Worm (Caenorhabditis elegans) whole organism, late embryonic: ENCODE measurements around the gene C17A2.7.

Experiments
- C08G9.2 ChIP-seq: sonication (generic microtip); optimal IDR thresholded peaks from 2 replicates; lab custom pipeline; 2016; ENCODE audit warnings: mild to moderate bottlenecking, missing genetic modification characterization, moderate library complexity, missing compliant biosample characterization
- C38D4.7 ChIP-seq: fragments of 200-800 bp; sonication (Bioruptor generic); optimal IDR thresholded peaks from 2 replicates; lab custom pipeline; 2018; ENCODE audit warnings: mild to moderate bottlenecking, missing genetic modification characterization, moderate library complexity, missing compliant biosample characterization
- F13H6.1 ChIP-seq: sonication (generic microtip); optimal IDR thresholded peaks from 2 replicates; lab custom pipeline; 2016; ENCODE audit warnings: missing genetic modification characterization, missing compliant biosample characterization
- K09A11.1 ChIP-seq: sonication (generic microtip); optimal IDR thresholded peaks from 2 replicates; lab custom pipeline; 2017; ENCODE audit warnings: antibody characterized with exemption, mild to moderate bottlenecking, missing genetic modification characterization, missing compliant biosample characterization; ENCODE audit not compliant: insufficient read depth
- T23F11.4 ChIP-seq: fragments of 200-800 bp; sonication (Bioruptor generic); optimal IDR thresholded peaks from 2 replicates; lab custom pipeline; 2018; ENCODE audit warnings: mild to moderate bottlenecking, missing genetic modification characterization, missing compliant biosample characterization
- ama-1 ChIP-seq: fragments of 150-350 bp; optimal IDR thresholded peaks from 2 replicates; lab custom pipeline; 2014
- ceh-18 ChIP-seq: sonication (generic microtip); optimal IDR thresholded peaks from 2 replicates; lab custom pipeline; 2016; ENCODE audit warnings: missing genetic modification characterization, missing compliant biosample characterization
- ceh-19 ChIP-seq: fragments of 200-800 bp; sonication (Bioruptor generic); optimal IDR thresholded peaks from 2 replicates; lab custom pipeline; 2018; ENCODE audit warnings: mild to moderate bottlenecking, missing genetic modification characterization, missing compliant biosample characterization
- ceh-2 ChIP-seq: sonication (generic microtip); optimal IDR thresholded peaks from 2 replicates; lab custom pipeline; 2016; ENCODE audit warnings: missing genotype, missing genetic modification characterization, missing compliant biosample characterization
- ceh-22 ChIP-seq: sonication (generic microtip); optimal IDR thresholded peaks from 2 replicates; lab custom pipeline; 2017; ENCODE audit warnings: missing biosample characterization, missing genetic modification characterization
- ceh-30 ChIP-seq: fragments of 150-350 bp; optimal IDR thresholded peaks from 2 replicates; lab custom pipeline; 2014; ENCODE audit warnings: missing biosample characterization, missing genetic modification characterization
- ceh-31 ChIP-seq: sonication (generic microtip); optimal IDR thresholded peaks from 2 replicates; lab custom pipeline; 2016; ENCODE audit warnings: missing genetic modification characterization, missing compliant biosample characterization
- ceh-45 ChIP-seq: fragments of 200-800 bp; sonication (Bioruptor generic); IDR thresholded peaks from 2 replicates; pipeline ENCODE4 v1.3.6; 2022; ENCODE audit warnings: missing genetic modification reagents, missing genetic modification characterization, missing compliant biosample characterization
- ceh-48 ChIP-seq: sonication (generic microtip); optimal IDR thresholded peaks from 2 replicates; lab custom pipeline; 2016; ENCODE audit warnings: missing genetic modification characterization, inconsistent platforms, missing compliant biosample characterization
- ceh-6 ChIP-seq: fragments of 200-800 bp; sonication (Bioruptor generic); optimal IDR thresholded peaks from 2 replicates; lab custom pipeline; 2018; ENCODE audit warnings: mild to moderate bottlenecking, missing genetic modification characterization, missing compliant biosample characterization
- ceh-9 ChIP-seq: sonication (generic microtip); optimal IDR thresholded peaks from 2 replicates; lab custom pipeline; 2016; ENCODE audit warnings: mild to moderate bottlenecking, missing genetic modification characterization, inconsistent platforms, missing compliant biosample characterization
- che-1 ChIP-seq: sonication (generic microtip); optimal IDR thresholded peaks from 2 replicates; lab custom pipeline; 2016; ENCODE audit warnings: mild to moderate bottlenecking, missing genetic modification characterization, missing compliant biosample characterization
- dmd-4 ChIP-seq: sonication (generic microtip); optimal IDR thresholded peaks from 2 replicates; lab custom pipeline; 2016; ENCODE audit warnings: borderline replicate concordance, missing genetic modification characterization, missing compliant biosample characterization
- elt-2 ChIP-seq: sonication (generic microtip); optimal IDR thresholded peaks from 2 replicates; lab custom pipeline; 2016; ENCODE audit warnings: missing genetic modification reagents, missing genetic modification characterization, missing compliant biosample characterization
- eyg-1 ChIP-seq: sonication (generic microtip); optimal IDR thresholded peaks from 2 replicates; lab custom pipeline; 2016; ENCODE audit warnings: missing genotype, missing genetic modification characterization, missing compliant biosample characterization
- hlh-15 ChIP-seq: sonication (generic microtip); optimal IDR thresholded peaks from 2 replicates; lab custom pipeline; 2016; ENCODE audit warnings: missing genetic modification characterization, missing compliant biosample characterization
- hlh-6 ChIP-seq: sonication (generic microtip); optimal IDR thresholded peaks from 2 replicates; lab custom pipeline; 2016; ENCODE audit warnings: missing genotype, missing genetic modification characterization, missing compliant biosample characterization
- lim-6 ChIP-seq: sonication (generic microtip); optimal IDR thresholded peaks from 2 replicates; lab custom pipeline; 2016; ENCODE audit warnings: missing genetic modification characterization, missing compliant biosample characterization
- madf-2 ChIP-seq: sonication (generic microtip); optimal IDR thresholded peaks from 2 replicates; lab custom pipeline; 2017; ENCODE audit warnings: missing genetic modification characterization, missing compliant biosample characterization
- mec-3 ChIP-seq: sonication (generic microtip); optimal IDR thresholded peaks from 2 replicates; lab custom pipeline; 2016; ENCODE audit warnings: borderline replicate concordance, missing genetic modification characterization, missing compliant biosample characterization
- nfya-1 ChIP-seq: sonication (generic microtip); optimal IDR thresholded peaks from 2 replicates; lab custom pipeline; 2017; ENCODE audit warnings: missing genetic modification characterization, mild to moderate bottlenecking, missing compliant biosample characterization, antibody characterized with exemption, moderate library complexity
- nhr-11 ChIP-seq: fragments of 150-350 bp; optimal IDR thresholded peaks from 2 replicates; lab custom pipeline; 2014; ENCODE audit warnings: missing biosample characterization, missing genetic modification characterization
- nhr-232 ChIP-seq: sonication (generic microtip); optimal IDR thresholded peaks from 2 replicates; lab custom pipeline; 2016; ENCODE audit warnings: missing genetic modification characterization, missing compliant biosample characterization
- npax-4 ChIP-seq: sonication (generic microtip); optimal IDR thresholded peaks from 2 replicates; lab custom pipeline; 2016; ENCODE audit warnings: missing genetic modification characterization, missing compliant biosample characterization
- odd-2 ChIP-seq: sonication (generic microtip); optimal IDR thresholded peaks from 2 replicates; lab custom pipeline; 2017; ENCODE audit warnings: antibody characterized with exemption, mild to moderate bottlenecking, missing genetic modification characterization, missing compliant biosample characterization
- pag-3 ChIP-seq: sonication (generic microtip); optimal IDR thresholded peaks from 2 replicates; lab custom pipeline; 2016; ENCODE audit warnings: missing compliant biosample characterization, missing genetic modification characterization, borderline replicate concordance
- pat-9 ChIP-seq: fragments of 200-800 bp; sonication (Bioruptor generic); optimal IDR thresholded peaks from 2 replicates; lab custom pipeline; 2018; ENCODE audit warnings: mild to moderate bottlenecking, missing genetic modification characterization, moderate library complexity, missing compliant biosample characterization
- rnt-1 ChIP-seq: sonication (generic microtip); optimal IDR thresholded peaks from 2 replicates; lab custom pipeline; 2016; ENCODE audit warnings: missing genetic modification characterization, missing compliant biosample characterization
- sdc-2 ChIP-seq: sonication (generic microtip); optimal IDR thresholded peaks from 2 replicates; lab custom pipeline; 2016; ENCODE audit warnings: missing genotype, missing genetic modification characterization, missing compliant biosample characterization
- sox-2 ChIP-seq: fragments of 200-800 bp; sonication (Bioruptor generic); IDR thresholded peaks from 2 replicates; pipeline ENCODE4 v1.3.6; 2022; ENCODE audit warnings: missing genetic modification reagents, missing genetic modification characterization, missing compliant biosample characterization
- sox-4 ChIP-seq: sonication (generic microtip); optimal IDR thresholded peaks from 2 replicates; lab custom pipeline; 2017; ENCODE audit warnings: mild to moderate bottlenecking, missing genetic modification characterization, inconsistent platforms, missing compliant biosample characterization
- unc-3 ChIP-seq, 2 experiments: fragments of 200-800 bp in 1 of 2; sonication (Bioruptor generic) in 1 of 2; sonication (generic microtip) in 1 of 2; conservative IDR thresholded peaks in 1 of 2; optimal IDR thresholded peaks in 1 of 2; 2 replicates each; pipeline versions ENCODE4 v1.3.6 to Lab custom; 2016 to 2022; ENCODE audit warnings: missing compliant biosample characterization in 2 of 2, missing genetic modification characterization in 2 of 2, missing genetic modification reagents in 1 of 2

C17A2.7 gene

DNA sequence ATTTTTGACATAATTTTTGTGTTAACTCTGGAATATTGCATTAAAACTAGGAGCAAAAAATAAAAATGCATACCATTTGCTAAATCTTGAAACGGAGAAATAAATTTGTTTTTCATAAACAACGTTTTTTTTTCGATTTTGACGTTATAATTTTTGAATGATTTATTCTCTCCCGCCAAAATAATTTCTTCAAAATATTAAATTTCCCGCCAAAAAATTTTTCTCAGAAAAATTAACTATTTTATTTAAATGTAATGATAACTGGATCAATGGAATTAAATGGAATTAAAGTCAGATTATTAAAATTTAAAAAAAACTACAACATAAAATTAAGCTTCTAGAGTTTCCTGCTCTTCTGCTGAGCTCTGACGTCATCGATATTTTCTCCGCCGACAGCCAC, 33.9 kb upstream of the C17A2.7 start, which contains the start of gene nep-3:
nep-3 (minus strand) TSS at position 101 of the 400 bp plus-strand sequence.
- no peak for TF ChIP-seq lim-6
- no peak for TF ChIP-seq unc-3 (GFP tag; conservative IDR thresholded peaks at IDR 0.05; lab: Robert Waterston, UW)
- no peak for TF ChIP-seq unc-3 (tag; optimal IDR thresholded peaks at IDR 0.05; lab: Kevin White, UChicago)
- TF ChIP-seq C08G9.2: no peak
- TF ChIP-seq eyg-1 (tag; lab: Kevin White, UChicago): no peak

DNA sequence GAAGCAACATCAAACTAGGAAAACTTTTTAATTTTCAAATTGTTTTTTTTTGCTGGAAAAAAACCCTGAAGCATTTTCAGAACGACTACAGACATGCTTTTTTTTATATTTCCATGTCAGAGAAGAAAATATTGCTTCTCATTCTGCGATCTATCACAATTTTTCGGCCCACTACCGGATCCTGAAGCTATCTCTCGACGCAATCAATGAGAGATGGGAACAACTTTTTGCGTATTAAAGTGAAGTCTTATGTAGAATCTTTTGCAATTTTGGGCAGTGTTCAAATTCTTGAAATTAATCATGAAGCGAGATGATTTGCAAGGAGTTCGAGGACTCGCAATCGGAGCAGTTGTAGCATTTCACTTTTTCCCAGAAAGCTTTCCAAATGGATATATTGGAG, 26.4 kb upstream of the C17A2.7 start, which contains the start of gene oac-10:
oac-10 (plus strand) TSS at position 301 of the 400 bp plus-strand sequence.
- TF ChIP-seq ceh-6 (no peak), sdc-2 (tag; lab: Kevin White, UChicago) (no peak), C38D4.7 (GFP tag; lab: Kevin White, UChicago) (no peak), ceh-2 (no peak), madf-2 (tag; lab: Kevin White, UChicago) (no peak), pat-9 (tag; lab: Kevin White, UChicago) (no peak), ceh-19 (GFP tag; lab: Kevin White, UChicago) (no peak), unc-3 (GFP tag; conservative IDR thresholded peaks at IDR 0.05; lab: Robert Waterston, UW) (no peak), unc-3 (tag; optimal IDR thresholded peaks at IDR 0.05; lab: Kevin White, UChicago) (no peak), odd-2 (no peak), K09A11.1 (tag; lab: Kevin White, UChicago) (no peak), nhr-232 (tag; lab: Kevin White, UChicago) (no peak), rnt-1 (tag; lab: Kevin White, UChicago) (no peak), lim-6 (no peak), ceh-31 (tag; lab: Kevin White, UChicago) (no peak), sox-2 (GFP tag; lab: Robert Waterston, UW) (no peak), ceh-9 (tag; lab: Kevin White, UChicago) (no peak), sox-4 (tag; lab: Kevin White, UChicago) (no peak), F13H6.1 (no peak), che-1 (no peak)

DNA sequence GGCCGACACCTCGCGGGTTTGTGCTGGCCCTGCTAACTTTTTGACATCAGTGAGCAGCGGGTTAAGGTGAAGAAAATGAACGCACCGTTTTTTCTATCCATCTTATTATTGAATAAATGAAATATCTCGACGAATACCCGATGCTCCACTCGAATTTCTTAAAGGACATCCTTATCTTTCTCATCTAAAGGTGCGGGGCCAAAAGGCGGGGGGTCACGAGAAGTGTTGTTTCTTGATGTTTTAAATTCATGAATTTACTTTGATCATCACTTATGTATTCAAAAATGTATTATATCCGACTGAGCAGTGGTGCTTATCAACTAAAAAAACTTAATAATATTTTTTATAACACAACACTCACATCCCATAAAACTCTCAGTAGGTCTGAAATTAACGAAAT, 21.4 kb upstream of the C17A2.7 start, which contains the start of gene nhr-261:
nhr-261 (minus strand) TSS at position 101 of the 400 bp plus-strand sequence.
- TF ChIP-seq nhr-11 (tag; lab: Kevin White, UChicago): no peak
- no peak for TF ChIP-seq elt-2 (tag; lab: Kevin White, UChicago)
- TF ChIP-seq ceh-30 (tag; lab: Kevin White, UChicago): no peak
- TF ChIP-seq che-1: no peak
- no peak for TF ChIP-seq ceh-18 (tag; lab: Kevin White, UChicago)
- TF ChIP-seq hlh-15 (tag; lab: Kevin White, UChicago): no peak
- no peak for TF ChIP-seq K09A11.1 (tag; lab: Kevin White, UChicago)
- no peak for TF ChIP-seq nfya-1 (tag; lab: Kevin White, UChicago)
- no peak for TF ChIP-seq ceh-48

DNA sequence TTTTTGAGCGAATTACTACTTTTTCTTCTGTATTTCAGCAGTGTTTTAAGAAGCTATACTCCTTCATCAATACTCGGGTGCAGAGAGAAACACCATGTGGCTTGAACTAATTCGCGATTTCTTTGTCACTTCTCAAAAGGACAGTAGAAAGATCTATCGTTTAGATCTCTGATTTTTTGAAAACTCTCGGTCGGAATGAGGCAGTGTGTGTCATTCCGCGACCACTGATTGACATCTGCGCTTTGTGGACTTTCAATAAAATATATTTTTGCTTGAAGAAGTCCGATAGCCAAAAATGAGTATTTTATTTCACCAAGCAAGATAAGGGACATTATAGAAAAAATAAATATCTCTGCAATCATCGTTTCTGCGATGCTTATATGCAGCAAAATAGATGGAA, 18.8 kb upstream of the C17A2.7 start:
- TF ChIP-seq pag-3 (no peak), mec-3 (no peak), elt-2 (tag; lab: Kevin White, UChicago) (no peak), T23F11.4 (GFP tag; lab: Kevin White, UChicago) (no peak), ama-1 (no peak), ceh-22 (no peak), ceh-18 (tag; lab: Kevin White, UChicago) (no peak), npax-4 (tag; lab: Kevin White, UChicago) (no peak), che-1 (no peak), dmd-4 (tag; lab: Kevin White, UChicago) (no peak), ceh-19 (GFP tag; lab: Kevin White, UChicago) (no peak), hlh-6 (tag; lab: Kevin White, UChicago) (no peak), ceh-2 (no peak), K09A11.1 (tag; lab: Kevin White, UChicago) (no peak), ceh-9 (tag; lab: Kevin White, UChicago) (no peak), ceh-45 (GFP tag; lab: Robert Waterston, UW) (no peak)
